Fruit fly (Drosophila melanogaster) whole organism: Measurements from ENCODE around the gene car.
A peak's percentile ranks its signal among the peaks of the same experiment; 100 is the strongest.

Experiments used
- CG8478 ChIP-seq: fragments of >200 bp; optimal IDR thresholded peaks from 2 replicates; lab custom pipeline; 2018; ENCODE audit warnings: inconsistent platforms
- Dll ChIP-seq: fragments of >200 bp; optimal IDR thresholded peaks from 2 replicates; lab custom pipeline; 2017
- EcR ChIP-seq, 2 experiments: fragments of >200 bp; optimal IDR thresholded peaks; 2 replicates each; lab custom pipeline; 2017; ENCODE audit warnings: missing biosample characterization in 2 of 2, missing genetic modification characterization in 2 of 2, missing genetic modification reagents in 2 of 2
- pan ChIP-seq: fragments of >200 bp; optimal IDR thresholded peaks from 2 replicates; lab custom pipeline; 2017
- psq ChIP-seq: fragments of >200 bp; optimal IDR thresholded peaks from 2 replicates; lab custom pipeline; 2017
- usp ChIP-seq: fragments of >200 bp; optimal IDR thresholded peaks from 2 replicates; lab custom pipeline; 2017; ENCODE audit warnings: missing biosample characterization, missing genetic modification characterization, mixed read lengths

Gene car

dm6 chrX:19565714-19566316 lies at the start of gene car, which contains the start of gene Grip84:
TSS of gene car (plus strand) at chrX:19566019.
TSS of gene Grip84 (minus strand) at chrX:19565764.
- TF ChIP-seq usp = no peak

- no peak for TF ChIP-seq usp
Observed at dm6 chrX:19520376-19520775, 45.4 kb upstream of the car start.

- TF ChIP-seq usp (no peak), EcR (GFP tag; optimal IDR thresholded peaks at IDR 0.05; lab: Kevin White, UChicago) (no peak), Dll (lab: Kevin White, UChicago) (no peak), CG8478 (lab: Kevin White, UChicago) (no peak), psq (lab: Kevin White, UChicago) (no peak), pan (lab: Kevin White, UChicago) (no peak)
Observed at dm6 chrX:19520888-19521287, 44.9 kb upstream of the car start.

- TF ChIP-seq CG8478 (lab: Kevin White, UChicago) (no peak), EcR (GFP tag; optimal IDR thresholded peaks at IDR 0.05; lab: Kevin White, UChicago) (no peak), Dll (lab: Kevin White, UChicago) (no peak), pan (lab: Kevin White, UChicago) (no peak), psq (lab: Kevin White, UChicago) (no peak), usp (no peak)
Observed at dm6 chrX:19521753-19522383, 44.0 kb upstream of the car start, which contains the start of the genes Idh3a and CoRest. TSS of gene Idh3a (minus strand) at chrX:19521810. TSS of gene CoRest (plus strand) at chrX:19521929.

DNA sequence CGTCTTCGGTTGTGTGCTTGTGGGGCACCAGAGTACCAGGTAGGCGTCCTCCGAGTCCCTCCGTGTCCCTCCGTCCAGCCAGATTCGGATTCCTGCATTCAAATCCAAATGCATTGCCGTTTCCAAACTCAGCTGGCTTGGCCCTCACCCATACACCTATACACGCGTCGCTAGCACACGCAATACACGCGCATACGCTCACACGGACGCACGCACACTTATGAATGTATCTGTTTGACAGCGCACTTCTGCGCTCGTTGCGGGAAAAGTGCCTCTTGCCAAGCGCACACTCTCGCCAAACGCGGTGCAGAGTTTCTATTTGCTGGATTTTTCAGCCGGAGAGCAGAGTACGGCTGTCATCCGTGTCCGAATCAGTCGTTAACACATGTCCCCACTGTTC lies 43.2 kb upstream of the car start:
- TF ChIP-seq EcR (GFP tag; optimal IDR thresholded peaks at IDR 0.05; lab: Kevin White, UChicago) (no peak), CG8478 (lab: Kevin White, UChicago) (peak; percentile 60), Dll (lab: Kevin White, UChicago) (peak; percentile 16), psq (lab: Kevin White, UChicago) (no peak), usp (no peak), pan (lab: Kevin White, UChicago) (no peak)

- no peak for TF ChIP-seq pan (lab: Kevin White, UChicago)
- no peak for TF ChIP-seq CG8478 (lab: Kevin White, UChicago)
- TF ChIP-seq psq (lab: Kevin White, UChicago) = no peak
- TF ChIP-seq EcR (GFP tag; optimal IDR thresholded peaks at IDR 0.05; lab: Kevin White, UChicago) = no peak
- no peak for TF ChIP-seq usp
- TF ChIP-seq Dll (lab: Kevin White, UChicago) = no peak
Observed at dm6 chrX:19531642-19532041, 34.2 kb upstream of the car start, which contains the start of gene CG12231. TSS of gene CG12231 (minus strand) at chrX:19531742.

DNA sequence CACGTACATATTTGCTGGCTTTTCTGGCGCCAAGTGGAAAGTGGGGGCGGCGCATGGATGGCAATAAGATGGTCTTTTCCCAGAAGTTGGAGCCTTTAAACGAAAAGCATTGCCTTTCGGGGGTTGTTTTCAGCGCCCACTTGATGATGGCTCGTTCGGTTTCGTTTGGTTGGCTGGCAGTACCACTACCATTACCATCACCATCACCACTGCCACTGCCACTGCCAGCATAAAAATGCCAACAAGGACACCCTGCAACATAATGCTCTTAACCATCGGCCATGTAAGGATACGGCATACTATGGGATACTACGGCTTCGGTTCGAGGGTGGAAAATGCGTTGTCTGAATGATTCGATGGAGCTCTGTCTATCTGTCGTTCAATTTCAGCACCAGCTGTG lies 30.4 kb upstream of the car start:
- no peak for TF ChIP-seq CG8478 (lab: Kevin White, UChicago)
- TF ChIP-seq pan (lab: Kevin White, UChicago) = no peak
- TF ChIP-seq Dll (lab: Kevin White, UChicago) = no peak
- TF ChIP-seq usp = no peak
- no peak for TF ChIP-seq psq (lab: Kevin White, UChicago)
- no peak for TF ChIP-seq EcR (GFP tag; optimal IDR thresholded peaks at IDR 0.05; lab: Kevin White, UChicago)

DNA sequence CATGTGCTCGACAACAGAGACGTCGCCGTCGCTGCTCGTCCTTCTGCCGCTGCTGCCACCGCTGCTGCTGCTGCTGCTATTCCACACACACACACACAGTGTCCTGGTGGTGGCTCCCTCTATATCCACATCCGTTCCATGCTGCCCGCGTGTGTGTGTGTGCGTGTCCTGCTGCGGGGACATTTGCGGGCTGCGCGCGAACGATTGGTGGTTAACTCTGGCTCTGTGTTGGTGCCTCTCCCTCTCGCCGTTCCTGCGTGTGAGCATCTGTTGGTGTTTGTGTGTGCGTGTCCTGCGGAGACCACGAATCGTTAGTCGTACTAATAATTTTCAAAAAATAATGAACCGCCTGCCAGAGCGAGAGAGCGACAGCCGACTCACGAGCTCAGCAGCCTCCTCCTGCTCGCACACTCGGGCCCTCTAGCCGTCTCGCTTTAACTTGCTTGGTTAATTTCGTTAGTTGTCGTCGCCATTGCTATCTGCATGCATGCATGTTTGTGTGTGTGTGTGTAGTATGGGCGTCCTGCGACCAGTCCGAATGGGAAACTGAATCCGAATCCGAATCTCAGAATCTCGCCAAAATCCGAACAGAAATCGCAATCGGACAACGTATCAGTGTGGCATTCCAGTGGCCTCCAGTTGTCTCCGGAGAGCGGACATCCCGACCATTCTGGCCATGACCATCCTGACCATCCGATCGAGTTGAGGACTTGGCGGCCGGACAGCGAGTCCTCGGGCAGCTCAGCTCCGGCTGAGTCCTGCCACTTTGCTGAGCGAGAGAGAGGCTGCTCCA lies 19.8 kb upstream of the car start:
- TF ChIP-seq psq (lab: Kevin White, UChicago) = no peak
- peak; percentile 15 for TF ChIP-seq Dll (lab: Kevin White, UChicago)
- TF ChIP-seq CG8478 (lab: Kevin White, UChicago) = peak; percentile 51

dm6 chrX:19546658-19547038 lies 19.2 kb upstream of the car start:
- TF ChIP-seq CG8478 (lab: Kevin White, UChicago) = no peak

DNA sequence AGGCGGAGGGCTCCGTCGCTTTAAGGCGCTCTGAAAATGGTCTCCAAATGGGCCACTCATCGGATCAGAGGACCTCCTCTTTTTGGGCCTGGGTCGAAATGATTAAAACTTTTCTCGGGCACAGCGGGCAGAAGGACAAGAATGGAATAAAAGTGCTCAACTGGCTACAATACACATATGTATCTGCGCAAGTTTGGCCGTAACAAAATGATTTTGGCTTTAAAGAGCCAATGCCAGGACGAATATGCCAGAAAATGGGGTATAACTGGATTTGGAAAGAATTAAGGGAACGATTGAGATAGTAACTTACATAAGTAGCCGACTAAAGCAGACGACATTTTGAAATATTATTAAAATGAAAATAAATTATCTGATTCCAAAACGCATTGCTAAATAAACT lies 18.4 kb upstream of the car start, which contains the start of gene CG32532:
Gene CG32532 (minus strand): TSS at position 101 of the 400 bp plus-strand sequence.
- TF ChIP-seq EcR (GFP tag; optimal IDR thresholded peaks at IDR 0.05; lab: Kevin White, UChicago) (no peak), CG8478 (lab: Kevin White, UChicago) (no peak), Dll (lab: Kevin White, UChicago) (no peak), psq (lab: Kevin White, UChicago) (no peak), pan (lab: Kevin White, UChicago) (no peak)

dm6 chrX:19548438-19548837 lies 17.4 kb upstream of the car start:
- TF ChIP-seq CG8478 (lab: Kevin White, UChicago) (no peak), psq (lab: Kevin White, UChicago) (no peak), EcR (GFP tag; optimal IDR thresholded peaks at IDR 0.05; lab: Kevin White, UChicago) (no peak), Dll (lab: Kevin White, UChicago) (no peak), usp (no peak), pan (lab: Kevin White, UChicago) (no peak)

DNA sequence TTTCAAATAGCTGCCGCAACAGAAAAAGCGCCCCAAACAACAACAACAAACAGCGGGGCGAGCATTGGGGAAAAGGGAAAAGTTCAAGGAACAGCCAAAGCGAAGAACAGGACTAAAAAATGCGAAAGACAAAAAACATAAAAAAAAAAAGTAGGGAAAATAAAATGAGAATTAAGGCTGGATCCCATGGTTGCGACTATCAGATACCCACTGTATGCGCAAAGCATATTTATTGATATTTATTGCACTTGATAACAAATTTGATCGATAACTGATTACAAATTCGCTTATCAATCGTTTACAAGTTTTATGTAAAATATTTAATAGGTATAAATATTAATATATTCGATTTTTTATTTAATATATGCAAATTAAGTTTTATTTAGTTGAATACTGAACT lies 16.2 kb upstream of the car start:
- TF ChIP-seq EcR (GFP tag; optimal IDR thresholded peaks at IDR 0.05; lab: Kevin White, UChicago) (no peak), CG8478 (lab: Kevin White, UChicago) (no peak)
